Worm (Caenorhabditis elegans) whole organism, young adult: ENCODE results near the gene cni-1.

ENCODE experiments used
- B0261.1 ChIP-seq: sonication (generic microtip); optimal IDR thresholded peaks from 2 replicates; lab custom pipeline; 2016; ENCODE audit warnings: mild to moderate bottlenecking, missing genetic modification characterization, moderate library complexity, missing compliant biosample characterization
- F10E7.11 ChIP-seq: sonication (generic microtip); optimal IDR thresholded peaks from 2 replicates; lab custom pipeline; 2017; ENCODE audit warnings: mild to moderate bottlenecking, missing genetic modification characterization, moderate library complexity, missing compliant biosample characterization
- F22D6.2 ChIP-seq: sonication (generic microtip); optimal IDR thresholded peaks from 2 replicates; lab custom pipeline; 2016; ENCODE audit warnings: mild to moderate bottlenecking, missing genetic modification characterization, missing compliant biosample characterization
- F23B12.7 ChIP-seq: sonication (generic microtip); optimal IDR thresholded peaks from 2 replicates; lab custom pipeline; 2017; ENCODE audit warnings: missing genetic modification characterization, mild to moderate bottlenecking, missing compliant biosample characterization, antibody characterized with exemption, moderate library complexity; ENCODE audit not compliant: insufficient read depth
- F33H1.4 ChIP-seq: fragments of 200-800 bp; sonication (Bioruptor generic); IDR thresholded peaks from 2 replicates; pipeline ENCODE4 v1.3.6; 2022; ENCODE audit warnings: missing genetic modification reagents, missing genetic modification characterization, missing compliant biosample characterization
- K11D2.4 ChIP-seq: fragments of 200-800 bp; sonication (Bioruptor generic); IDR thresholded peaks from 2 replicates; pipeline ENCODE4 v1.3.6; 2022; ENCODE audit warnings: missing genetic modification reagents, missing genetic modification characterization, missing compliant biosample characterization
- T26A5.8 ChIP-seq: sonication (generic microtip); optimal IDR thresholded peaks from 2 replicates; lab custom pipeline; 2016; ENCODE audit warnings: missing genetic modification characterization, missing compliant biosample characterization
- Y53G8AR.9 ChIP-seq: fragments of 200-800 bp; sonication (Bioruptor generic); conservative IDR thresholded peaks from 2 replicates; pipeline ENCODE4 v1.3.6; 2022; ENCODE audit warnings: missing genetic modification reagents, missing genetic modification characterization, missing compliant biosample characterization
- Y56A3A.18 ChIP-seq: fragments of 200-800 bp; sonication (Bioruptor generic); IDR thresholded peaks from 2 replicates; pipeline ENCODE4 v1.3.6; 2022; ENCODE audit warnings: missing genetic modification reagents, missing genetic modification characterization, missing compliant biosample characterization
- Y67H2A.10 ChIP-seq: fragments of 200-800 bp; sonication (Bioruptor generic); conservative IDR thresholded peaks from 2 replicates; pipeline ENCODE4 v1.3.6; 2022; ENCODE audit warnings: missing genetic modification reagents, missing genetic modification characterization, missing compliant biosample characterization
- Y79H2A.3 ChIP-seq: fragments of 200-800 bp; sonication (Bioruptor generic); conservative IDR thresholded peaks from 2 replicates; pipeline ENCODE4 v1.3.6; 2022; ENCODE audit warnings: missing genetic modification reagents, missing genetic modification characterization, missing compliant biosample characterization
- aptf-3 ChIP-seq: fragments of 200-800 bp; sonication (Bioruptor generic); IDR thresholded peaks from 2 replicates; pipeline ENCODE4 v1.3.6; 2022; ENCODE audit warnings: missing genetic modification characterization, missing compliant biosample characterization
- bed-1 ChIP-seq: fragments of 200-800 bp; sonication (Bioruptor generic); IDR thresholded peaks from 2 replicates; pipeline ENCODE4 v1.3.6; 2022; ENCODE audit warnings: missing genetic modification reagents, missing genetic modification characterization, missing compliant biosample characterization
- bed-2 ChIP-seq: fragments of 200-800 bp; sonication (Bioruptor generic); IDR thresholded peaks from 2 replicates; pipeline ENCODE4 v1.3.6; 2022; ENCODE audit warnings: missing genetic modification reagents, missing genetic modification characterization, missing compliant biosample characterization
- ccch-3 ChIP-seq: fragments of 200-800 bp; sonication (Bioruptor generic); optimal IDR thresholded peaks from 2 replicates; lab custom pipeline; 2018; ENCODE audit warnings: mild to moderate bottlenecking, missing genetic modification characterization, missing compliant biosample characterization
- cebp-1 ChIP-seq, 2 experiments: fragments of 200-800 bp in 1 of 2; sonication (Bioruptor generic) in 1 of 2; sonication (generic microtip) in 1 of 2; IDR thresholded peaks in 1 of 2; optimal IDR thresholded peaks in 1 of 2; 2 replicates each; pipeline versions ENCODE4 v1.3.6 to Lab custom; 2017 to 2022; ENCODE audit warnings: missing compliant biosample characterization in 2 of 2, missing genetic modification characterization in 2 of 2, mild to moderate bottlenecking in 1 of 2, missing genetic modification reagents in 1 of 2, moderate library complexity in 1 of 2
- ceh-27 ChIP-seq: fragments of 200-800 bp; sonication (Bioruptor generic); optimal IDR thresholded peaks from 2 replicates; lab custom pipeline; 2018; ENCODE audit warnings: mild to moderate bottlenecking, missing genetic modification characterization, moderate library complexity, missing compliant biosample characterization
- ceh-40 ChIP-seq: fragments of 200-800 bp; sonication (Bioruptor generic); IDR thresholded peaks from 2 replicates; pipeline ENCODE4 v1.3.6; 2022; ENCODE audit warnings: missing genetic modification characterization, missing compliant biosample characterization
- chd-7 ChIP-seq: sonication (generic microtip); optimal IDR thresholded peaks from 2 replicates; lab custom pipeline; 2016; ENCODE audit warnings: mild to moderate bottlenecking, missing genetic modification characterization, moderate library complexity, missing compliant biosample characterization
- dpff-1 ChIP-seq: sonication (generic microtip); optimal IDR thresholded peaks from 2 replicates; lab custom pipeline; 2017; ENCODE audit warnings: mild to moderate bottlenecking, missing genetic modification characterization, missing compliant biosample characterization
- efl-1 ChIP-seq: fragments of 150-350 bp; optimal IDR thresholded peaks from 2 replicates; lab custom pipeline; 2014; ENCODE audit warnings: missing biosample characterization, missing genetic modification reagents, missing genetic modification characterization
- egrh-3 ChIP-seq: fragments of 200-800 bp; sonication (Bioruptor generic); IDR thresholded peaks from 2 replicates; pipeline ENCODE4 v1.3.6; 2022; ENCODE audit warnings: missing genetic modification reagents, missing genetic modification characterization, missing compliant biosample characterization
- ets-4 ChIP-seq: fragments of 200-800 bp; sonication (Bioruptor generic); optimal IDR thresholded peaks from 2 replicates; lab custom pipeline; 2018; ENCODE audit warnings: mild to moderate bottlenecking, missing genetic modification characterization, missing compliant biosample characterization
- gei-17 ChIP-seq: fragments of 200-800 bp; sonication (Bioruptor generic); optimal IDR thresholded peaks from 2 replicates; lab custom pipeline; 2018; ENCODE audit warnings: mild to moderate bottlenecking, missing genetic modification characterization, missing compliant biosample characterization
- hlh-26 ChIP-seq: fragments of 200-800 bp; sonication (Bioruptor generic); conservative IDR thresholded peaks from 2 replicates; pipeline ENCODE4 v1.3.6; 2022; ENCODE audit warnings: missing genetic modification reagents, missing genetic modification characterization, missing compliant biosample characterization
- hmg-20 ChIP-seq: fragments of 200-800 bp; sonication (Bioruptor generic); IDR thresholded peaks from 2 replicates; pipeline ENCODE4 v1.3.6; 2022; ENCODE audit warnings: missing genetic modification reagents, missing genetic modification characterization, missing compliant biosample characterization
- hsf-1 ChIP-seq: fragments of 200-800 bp; sonication (Bioruptor generic); IDR thresholded peaks from 2 replicates; pipeline ENCODE4 v1.3.6; 2022; ENCODE audit warnings: missing genetic modification reagents, missing genetic modification characterization, missing compliant biosample characterization
- lag-1 ChIP-seq: fragments of 200-800 bp; sonication (Bioruptor generic); IDR thresholded peaks from 2 replicates; pipeline ENCODE4 v1.3.6; 2022; ENCODE audit warnings: missing genetic modification reagents, missing genetic modification characterization, missing compliant biosample characterization
- let-607 ChIP-seq, 2 experiments: fragments of 200-800 bp in 1 of 2; sonication (Bioruptor generic) in 1 of 2; sonication (generic microtip) in 1 of 2; optimal IDR thresholded peaks; 2 replicates each; lab custom pipeline; 2016 to 2018; ENCODE audit warnings: mild to moderate bottlenecking in 2 of 2, missing compliant biosample characterization in 2 of 2, missing genetic modification characterization in 2 of 2, moderate library complexity in 2 of 2, missing genotype in 1 of 2
- lin-35 ChIP-seq, 3 experiments: fragments of 150-350 bp in 2 of 3; sonication (generic microtip) in 1 of 3; optimal IDR thresholded peaks; 2 replicates each; lab custom pipeline; 2014 to 2018; ENCODE audit warnings: missing biosample characterization in 3 of 3, missing genetic modification characterization in 3 of 3, missing genetic modification reagents in 3 of 3
- lir-1 ChIP-seq: fragments of 200-800 bp; sonication (Bioruptor generic); conservative IDR thresholded peaks from 2 replicates; pipeline ENCODE4 v1.3.6; 2022; ENCODE audit warnings: missing genetic modification reagents, missing genetic modification characterization, missing compliant biosample characterization
- madf-6 ChIP-seq: fragments of 200-800 bp; sonication (Bioruptor generic); IDR thresholded peaks from 2 replicates; pipeline ENCODE4 v1.3.6; 2022; ENCODE audit warnings: missing genetic modification reagents, missing genetic modification characterization, missing compliant biosample characterization
- madf-8 ChIP-seq: fragments of 200-800 bp; sonication (Bioruptor generic); conservative IDR thresholded peaks from 2 replicates; pipeline ENCODE4 v1.3.6; 2022; ENCODE audit warnings: missing genetic modification reagents, missing genetic modification characterization, missing compliant biosample characterization
- nfya-1 ChIP-seq: sonication (generic microtip); optimal IDR thresholded peaks from 2 replicates; lab custom pipeline; 2017; ENCODE audit warnings: antibody characterized with exemption, missing compliant biosample characterization, missing genetic modification characterization, borderline replicate concordance; ENCODE audit not compliant: insufficient read depth
- nhr-80 ChIP-seq: sonication (generic microtip); optimal IDR thresholded peaks from 2 replicates; lab custom pipeline; 2016; ENCODE audit warnings: missing genetic modification characterization, missing compliant biosample characterization
- nhr-90 ChIP-seq: sonication (generic microtip); optimal IDR thresholded peaks from 2 replicates; lab custom pipeline; 2016; ENCODE audit warnings: missing genotype, mild to moderate bottlenecking, missing genetic modification characterization, missing compliant biosample characterization
- sea-2 ChIP-seq: fragments of 200-800 bp; sonication (Bioruptor generic); IDR thresholded peaks from 2 replicates; pipeline ENCODE4 v1.3.6; 2022; ENCODE audit warnings: missing genetic modification characterization, missing compliant biosample characterization
- snpc-4 ChIP-seq, 5 experiments: fragments of 150-350 bp in 1 of 5; sonication (generic microtip) in 4 of 5; optimal IDR thresholded peaks; 2 replicates each; lab custom pipeline; 2014 to 2018; ENCODE audit warnings: missing genetic modification characterization in 5 of 5, missing biosample characterization in 3 of 5, antibody characterized with exemption in 2 of 5, mild to moderate bottlenecking in 2 of 5, missing compliant biosample characterization in 2 of 5, missing genotype in 2 of 5, moderate library complexity in 2 of 5, missing genetic modification reagents in 1 of 5
- somi-1 ChIP-seq: fragments of 200-800 bp; sonication (Bioruptor generic); optimal IDR thresholded peaks from 2 replicates; lab custom pipeline; 2018; ENCODE audit warnings: mild to moderate bottlenecking, missing genetic modification characterization, missing compliant biosample characterization
- tlf-1 ChIP-seq: fragments of 200-800 bp; sonication (Bioruptor generic); optimal IDR thresholded peaks from 2 replicates; lab custom pipeline; 2018; ENCODE audit warnings: mild to moderate bottlenecking, missing genetic modification characterization, missing compliant biosample characterization
- unc-130 ChIP-seq: sonication (generic microtip); optimal IDR thresholded peaks from 2 replicates; lab custom pipeline; 2016; ENCODE audit warnings: missing genetic modification reagents, missing genetic modification characterization, missing compliant biosample characterization
- zim-3 ChIP-seq: sonication (generic microtip); optimal IDR thresholded peaks from 2 replicates; lab custom pipeline; 2017; ENCODE audit warnings: mild to moderate bottlenecking, missing genetic modification characterization, moderate library complexity, missing compliant biosample characterization
- ztf-26 ChIP-seq: sonication (generic microtip); optimal IDR thresholded peaks from 2 replicates; lab custom pipeline; 2017; ENCODE audit warnings: missing genetic modification characterization, missing compliant biosample characterization
- ztf-28 ChIP-seq: fragments of 200-800 bp; sonication (Bioruptor generic); IDR thresholded peaks from 2 replicates; pipeline ENCODE4 v1.3.6; 2022; ENCODE audit warnings: missing genetic modification reagents, missing genetic modification characterization, missing compliant biosample characterization

The cni-1 gene

ce11 chrV:13179986-13180591 lies at the start of gene cni-1:
TSS of gene cni-1 (plus strand) at chrV:13180330.
- no peak for TF ChIP-seq sea-2 (GFP tag; lab: Robert Waterston, UW)
- TF ChIP-seq madf-6 (GFP tag; lab: Robert Waterston, UW): peak; percentile 37; the same call in 1 of the 2 replicates
- TF ChIP-seq hlh-26 (GFP tag; lab: Robert Waterston, UW): no peak
- no peak for TF ChIP-seq cebp-1 (GFP tag; IDR thresholded peaks at IDR 0.05; lab: Robert Waterston, UW)
- TF ChIP-seq cebp-1 (tag; optimal IDR thresholded peaks at IDR 0.05; lab: Kevin White, UChicago): no peak
- no peak for TF ChIP-seq F22D6.2 (tag; lab: Kevin White, UChicago)
- no peak for TF ChIP-seq somi-1 (GFP tag; lab: Kevin White, UChicago)
- 0 out of 2 replicates have a peak, but pooled peaks have one; percentile 21 for TF ChIP-seq hsf-1 (GFP tag; lab: Robert Waterston, UW)
- no peak for TF ChIP-seq F23B12.7 (tag; lab: Kevin White, UChicago)
- no peak for TF ChIP-seq lag-1 (GFP tag; lab: Robert Waterston, UW)
- TF ChIP-seq, all 124 proteins: peak for 2

ce11 chrV:13130439-13130840 lies 49.7 kb upstream of the cni-1 start:
- TF ChIP-seq ceh-27 (GFP tag; lab: Kevin White, UChicago) (peak; percentile 30), ceh-40 (GFP tag; lab: Robert Waterston, UW) (no peak), Y56A3A.18 (0 out of 2 replicates have a peak, but pooled peaks have one; percentile 38), B0261.1 (tag; lab: Kevin White, UChicago) (no peak), chd-7 (tag; lab: Kevin White, UChicago) (no peak), efl-1 (no peak), unc-130 (GFP tag; lab: Kevin White, UChicago) (no peak), T26A5.8 (tag; lab: Kevin White, UChicago) (no peak), aptf-3 (GFP tag; lab: Robert Waterston, UW) (no peak), ztf-28 (GFP tag; lab: Robert Waterston, UW) (no peak), ets-4 (GFP tag; lab: Kevin White, UChicago) (no peak), Y67H2A.10 (GFP tag; lab: Robert Waterston, UW) (no peak), let-607 (tag; optimal IDR thresholded peaks at IDR 0.05; lab: Kevin White, UChicago) (peak; percentile 69 to 86), gei-17 (GFP tag; lab: Kevin White, UChicago) (no peak), zim-3 (tag; lab: Kevin White, UChicago) (no peak), K11D2.4 (peak; percentile 38; the same call in 1 of the 2 replicates), somi-1 (GFP tag; lab: Kevin White, UChicago) (peak; percentile 45), snpc-4 (GFP tag; optimal IDR thresholded peaks at IDR 0.05; lab: Kevin White, UChicago) (peak; percentile 39), snpc-4 (tag; optimal IDR thresholded peaks at IDR 0.05; lab: Kevin White, UChicago) (peak in 3 of 4 experiments; percentile 31 to 36 (median 33)), nhr-90 (peak; percentile 40), lir-1 (GFP tag; lab: Robert Waterston, UW) (no peak), madf-8 (no peak), F10E7.11 (tag; lab: Kevin White, UChicago) (no peak), tlf-1 (GFP tag; lab: Kevin White, UChicago) (no peak), egrh-3 (GFP tag; lab: Robert Waterston, UW) (no peak; the same call in 1 of the 2 replicates), lin-35 (GFP tag; optimal IDR thresholded peaks at IDR 0.05; lab: Kevin White, UChicago) (peak in 1 of 3 experiments; percentile 13), ccch-3 (no peak), F33H1.4 (GFP tag; lab: Robert Waterston, UW) (no peak), nhr-80 (peak; percentile 99), lag-1 (GFP tag; lab: Robert Waterston, UW) (no peak), bed-2 (no peak), Y53G8AR.9 (GFP tag; lab: Robert Waterston, UW) (no peak), Y79H2A.3 (GFP tag; lab: Robert Waterston, UW) (no peak), ztf-26 (tag; lab: Kevin White, UChicago) (no peak), nfya-1 (tag; lab: Kevin White, UChicago) (no peak), hmg-20 (GFP tag; lab: Robert Waterston, UW) (no peak), bed-1 (GFP tag; lab: Robert Waterston, UW) (no peak), dpff-1 (no peak)
